Comparison of ENCODE assay signal across 1 fruit fly cellular context in genomic region chr3R:16253427-16253883, dm6.
TF ChIP-seq lines count a peak whose summit lies in the region.

No protein-coding gene starts in this region.

TF ChIP-seq in whole organism, embryonic, 481 proteins besides CTCF, POLR2A, EP300 and RAD21 (continued from another document and continues in another):
- TF ChIP-seq CG13424 (tag; optimal IDR thresholded peaks at IDR 0.05; lab: Kevin White, UChicago) = peak; percentile 87
- no peak for TF ChIP-seq slbo (GFP tag; IDR thresholded peaks at IDR 0.05; lab: Robert Waterston, UW)
- TF ChIP-seq CG17385 (GFP tag; optimal IDR thresholded peaks at IDR 0.05; lab: Kevin White, UChicago) = peak; percentile 75
- TF ChIP-seq gem (tag; optimal IDR thresholded peaks at IDR 0.05; lab: Kevin White, UChicago) = peak; percentile 91
- TF ChIP-seq sr (GFP tag; IDR thresholded peaks at IDR 0.05; lab: Robert Waterston, UW) = no peak
- TF ChIP-seq dmrt99B (tag; optimal IDR thresholded peaks at IDR 0.05; lab: Kevin White, UChicago) = peak; percentile 89
- TF ChIP-seq CG10147 (GFP tag; optimal IDR thresholded peaks at IDR 0.05; lab: Kevin White, UChicago) = peak; percentile 75
- TF ChIP-seq ems (GFP tag; optimal IDR thresholded peaks at IDR 0.05; lab: Kevin White, UChicago) = no peak
- peak; percentile 86 for TF ChIP-seq CG3281 (GFP tag; optimal IDR thresholded peaks at IDR 0.05; lab: Kevin White, UChicago)
- no peak for TF ChIP-seq en (GFP tag; optimal IDR thresholded peaks at IDR 0.05; lab: Kevin White, UChicago)
- TF ChIP-seq CG18764 (GFP tag; optimal IDR thresholded peaks at IDR 0.05; lab: Kevin White, UChicago) = peak; percentile 35
- TF ChIP-seq CHES-1-like (GFP tag; optimal IDR thresholded peaks at IDR 0.05; lab: Kevin White, UChicago) = no peak
- TF ChIP-seq CG9609 (GFP tag; optimal IDR thresholded peaks at IDR 0.05; lab: Kevin White, UChicago) = no peak
- TF ChIP-seq hb (GFP tag; IDR thresholded peaks at IDR 0.05; lab: Robert Waterston, UW; ENCODE audit: partially characterized antibody) = no peak
- TF ChIP-seq CG18011 (GFP tag; optimal IDR thresholded peaks at IDR 0.05; lab: Kevin White, UChicago) = peak; percentile 30
- peak; percentile 86 for TF ChIP-seq CG13775 (GFP tag; optimal IDR thresholded peaks at IDR 0.05; lab: Kevin White, UChicago)
- peak; percentile 87 for TF ChIP-seq CG4424 (GFP tag; optimal IDR thresholded peaks at IDR 0.05; lab: Kevin White, UChicago)
- no peak for TF ChIP-seq crol (GFP tag; IDR thresholded peaks at IDR 0.05; lab: Robert Waterston, UW)
- TF ChIP-seq sisA (GFP tag; IDR thresholded peaks at IDR 0.05; lab: Robert Waterston, UW) = no peak
- no peak for TF ChIP-seq HmgZ (tag; optimal IDR thresholded peaks at IDR 0.05; lab: Kevin White, UChicago)
- TF ChIP-seq CG11695 (GFP tag; IDR thresholded peaks at IDR 0.05; lab: Robert Waterston, UW) = no peak
- no peak; the same call in 3 of the 4 replicates for TF ChIP-seq Gug (GFP tag; IDR thresholded peaks at IDR 0.05; lab: Robert Waterston, UW)
- TF ChIP-seq fu2 (GFP tag; optimal IDR thresholded peaks at IDR 0.05; lab: Kevin White, UChicago) = no peak
- no peak for TF ChIP-seq E2f1 (GFP tag; IDR thresholded peaks at IDR 0.05; lab: Robert Waterston, UW)
- peak; percentile 65 for TF ChIP-seq Fer3 (tag; optimal IDR thresholded peaks at IDR 0.05; lab: Kevin White, UChicago)
- no peak for TF ChIP-seq seq (GFP tag; IDR thresholded peaks at IDR 0.05; lab: Robert Waterston, UW)
- TF ChIP-seq dan (GFP tag; IDR thresholded peaks at IDR 0.05; lab: Robert Waterston, UW) = no peak
- TF ChIP-seq row (GFP tag; IDR thresholded peaks at IDR 0.05; lab: Robert Waterston, UW) = no peak
- TF ChIP-seq pan (optimal IDR thresholded peaks at IDR 0.05; lab: Kevin White, UChicago) = no peak
- no peak for TF ChIP-seq pan (GFP tag; optimal IDR thresholded peaks at IDR 0.05 in 1 of 2, IDR thresholded peaks at IDR 0.05 in 1 of 2)
- TF ChIP-seq Ets65A (GFP tag; lab: Kevin White, UChicago) = no peak
- peak; percentile 31 for TF ChIP-seq salm (tag; optimal IDR thresholded peaks at IDR 0.05; lab: Kevin White, UChicago)
- TF ChIP-seq CG30431 (GFP tag; optimal IDR thresholded peaks at IDR 0.05; lab: Kevin White, UChicago) = peak; percentile 35
- no peak for TF ChIP-seq ssp (GFP tag; IDR thresholded peaks at IDR 0.05; lab: Robert Waterston, UW)
- peak; percentile 90 for TF ChIP-seq CoRest (tag; optimal IDR thresholded peaks at IDR 0.05; lab: Kevin White, UChicago)
- TF ChIP-seq Oli (tag; optimal IDR thresholded peaks at IDR 0.05; lab: Kevin White, UChicago) = peak; percentile 89
- no peak for TF ChIP-seq CG17912 (GFP tag; optimal IDR thresholded peaks at IDR 0.05; lab: Kevin White, UChicago)
- peak; percentile 73 for TF ChIP-seq nau (GFP tag; optimal IDR thresholded peaks at IDR 0.05; lab: Kevin White, UChicago)
- TF ChIP-seq Meics (GFP tag; optimal IDR thresholded peaks at IDR 0.05; lab: Kevin White, UChicago) = peak; percentile 88
- TF ChIP-seq D19B (GFP tag; optimal IDR thresholded peaks at IDR 0.05; lab: Kevin White, UChicago) = peak; percentile 66
- TF ChIP-seq mirr (GFP tag; optimal IDR thresholded peaks at IDR 0.05; lab: Kevin White, UChicago) = no peak
- no peak for TF ChIP-seq CG10543 (GFP tag; optimal IDR thresholded peaks at IDR 0.05; lab: Kevin White, UChicago)
- peak in 1 of 2 experiments; percentile 91 for TF ChIP-seq Hr51 (GFP tag; optimal IDR thresholded peaks at IDR 0.05; lab: Kevin White, UChicago)
- no peak for TF ChIP-seq Hey (tag; optimal IDR thresholded peaks at IDR 0.05; lab: Kevin White, UChicago)
- no peak for TF ChIP-seq knrl (GFP tag; IDR thresholded peaks at IDR 0.05; lab: Robert Waterston, UW; ENCODE audit: partially characterized antibody)
- TF ChIP-seq CG13894 (tag; optimal IDR thresholded peaks at IDR 0.05; lab: Kevin White, UChicago) = no peak
- no peak for TF ChIP-seq lov (optimal IDR thresholded peaks at IDR 0.05; lab: Kevin White, UChicago)
- TF ChIP-seq lov (GFP tag; IDR thresholded peaks at IDR 0.05; lab: Robert Waterston, UW) = no peak
- peak; percentile 62 for TF ChIP-seq CG30020 (tag; optimal IDR thresholded peaks at IDR 0.05; lab: Kevin White, UChicago)
- peak; percentile 83 for TF ChIP-seq bcd (GFP tag; optimal IDR thresholded peaks at IDR 0.05; lab: Kevin White, UChicago)
- TF ChIP-seq NC2β (GFP tag; optimal IDR thresholded peaks at IDR 0.05; lab: Kevin White, UChicago) = no peak
- peak; percentile 12 for TF ChIP-seq CG13123 (GFP tag; optimal IDR thresholded peaks at IDR 0.05; lab: Kevin White, UChicago)
- no peak for TF ChIP-seq CG17186 (GFP tag; optimal IDR thresholded peaks at IDR 0.05; lab: Kevin White, UChicago)
- peak; percentile 81 for TF ChIP-seq tio (GFP tag; optimal IDR thresholded peaks at IDR 0.05; lab: Kevin White, UChicago)
- no peak for TF ChIP-seq sna (GFP tag; IDR thresholded peaks at IDR 0.05; lab: Robert Waterston, UW; ENCODE audit: partially characterized antibody)
- peak; percentile 87 for TF ChIP-seq lab (GFP tag; optimal IDR thresholded peaks at IDR 0.05; lab: Kevin White, UChicago)
- peak; percentile 54 for TF ChIP-seq YL-1 (GFP tag; optimal IDR thresholded peaks at IDR 0.05; lab: Kevin White, UChicago)
- TF ChIP-seq CG11723 (GFP tag; optimal IDR thresholded peaks at IDR 0.05; lab: Kevin White, UChicago) = peak; percentile 59
- peak; percentile 93 for TF ChIP-seq CG2678 (tag; optimal IDR thresholded peaks at IDR 0.05; lab: Kevin White, UChicago)
- no peak for TF ChIP-seq pnt (GFP tag; optimal IDR thresholded peaks at IDR 0.05; lab: Kevin White, UChicago)
- TF ChIP-seq Mrtf (GFP tag; IDR thresholded peaks at IDR 0.05; lab: Robert Waterston, UW) = no peak
- no peak for TF ChIP-seq ase (GFP tag; IDR thresholded peaks at IDR 0.05; lab: Robert Waterston, UW)
- TF ChIP-seq Dbx (GFP tag; IDR thresholded peaks at IDR 0.05; lab: Robert Waterston, UW) = no peak
- no peak for TF ChIP-seq chm (GFP tag; IDR thresholded peaks at IDR 0.05; lab: Robert Waterston, UW)
- no peak for TF ChIP-seq hkb (optimal IDR thresholded peaks at IDR 0.05; lab: Kevin White, UChicago)
- TF ChIP-seq hkb (GFP tag; IDR thresholded peaks at IDR 0.05; lab: Robert Waterston, UW) = no peak
- TF ChIP-seq jigr1 (GFP tag; IDR thresholded peaks at IDR 0.05; lab: Robert Waterston, UW) = no peak
- no peak for TF ChIP-seq da (GFP tag; optimal IDR thresholded peaks at IDR 0.05; lab: Kevin White, UChicago)
- peak; percentile 42 for TF ChIP-seq Chrac-16 (GFP tag; optimal IDR thresholded peaks at IDR 0.05; lab: Kevin White, UChicago)
- TF ChIP-seq CG8944 (GFP tag; optimal IDR thresholded peaks at IDR 0.05; lab: Kevin White, UChicago) = no peak
- TF ChIP-seq her (GFP tag; optimal IDR thresholded peaks at IDR 0.05; lab: Kevin White, UChicago) = no peak
- TF ChIP-seq HLH4C (GFP tag; IDR thresholded peaks at IDR 0.05; lab: Robert Waterston, UW; ENCODE audit: partially characterized antibody) = no peak
- no peak for TF ChIP-seq repo (GFP tag; optimal IDR thresholded peaks at IDR 0.05; lab: Kevin White, UChicago)
- no peak for TF ChIP-seq CG11398 (GFP tag; optimal IDR thresholded peaks at IDR 0.05; lab: Kevin White, UChicago)
- TF ChIP-seq Bteb2 (GFP tag; optimal IDR thresholded peaks at IDR 0.05; lab: Kevin White, UChicago) = no peak
- peak; percentile 66 for TF ChIP-seq ind (GFP tag; optimal IDR thresholded peaks at IDR 0.05; lab: Kevin White, UChicago)
- TF ChIP-seq CG6175 (GFP tag; IDR thresholded peaks at IDR 0.05; lab: Robert Waterston, UW) = no peak
- TF ChIP-seq CG10654 (GFP tag; optimal IDR thresholded peaks at IDR 0.05; lab: Kevin White, UChicago) = peak; percentile 64
- TF ChIP-seq pita (GFP tag; optimal IDR thresholded peaks at IDR 0.05; lab: Kevin White, UChicago) = no peak
- TF ChIP-seq CG4404 (GFP tag; IDR thresholded peaks at IDR 0.05; lab: Robert Waterston, UW) = no peak
- peak; percentile 67 for TF ChIP-seq az2 (GFP tag; optimal IDR thresholded peaks at IDR 0.05; lab: Kevin White, UChicago)
- no peak for TF ChIP-seq Bdp1 (GFP tag; optimal IDR thresholded peaks at IDR 0.05; lab: Kevin White, UChicago)
- peak; percentile 6 for TF ChIP-seq kay (GFP tag; optimal IDR thresholded peaks at IDR 0.05; lab: Kevin White, UChicago)
- peak; percentile 24 for TF ChIP-seq tup (GFP tag; optimal IDR thresholded peaks at IDR 0.05; lab: Kevin White, UChicago)
- peak; percentile 41 for TF ChIP-seq run (tag; optimal IDR thresholded peaks at IDR 0.05; lab: Kevin White, UChicago)
- no peak for TF ChIP-seq Ada2b (GFP tag; IDR thresholded peaks at IDR 0.05; lab: Robert Waterston, UW)
- no peak for TF ChIP-seq fru (optimal IDR thresholded peaks at IDR 0.05; lab: Kevin White, UChicago)
- TF ChIP-seq CG8089 (GFP tag; optimal IDR thresholded peaks at IDR 0.05; lab: Kevin White, UChicago) = no peak
- no peak for TF ChIP-seq chif (GFP tag; optimal IDR thresholded peaks at IDR 0.05; lab: Kevin White, UChicago)
- TF ChIP-seq CG8765 (GFP tag; IDR thresholded peaks at IDR 0.05; lab: Robert Waterston, UW) = no peak
- no peak for TF ChIP-seq CG14860 (GFP tag; IDR thresholded peaks at IDR 0.05; lab: Robert Waterston, UW; ENCODE audit: partially characterized antibody)
- TF ChIP-seq D (optimal IDR thresholded peaks at IDR 0.05; lab: Kevin White, UChicago) = no peak
- peak; percentile 72 for TF ChIP-seq D (GFP tag; optimal IDR thresholded peaks at IDR 0.05; lab: Kevin White, UChicago)
- peak; percentile 73 for TF ChIP-seq CG6765 (GFP tag; optimal IDR thresholded peaks at IDR 0.05; lab: Kevin White, UChicago)
- no peak for TF ChIP-seq Atf3 (GFP tag; optimal IDR thresholded peaks at IDR 0.05; lab: Kevin White, UChicago)
- TF ChIP-seq CG12659 (GFP tag; optimal IDR thresholded peaks at IDR 0.05; lab: Kevin White, UChicago) = peak; percentile 89
- no peak for TF ChIP-seq CG15073 (GFP tag; optimal IDR thresholded peaks at IDR 0.05; lab: Kevin White, UChicago)
- TF ChIP-seq luna (GFP tag; optimal IDR thresholded peaks at IDR 0.05; lab: Kevin White, UChicago) = no peak
- TF ChIP-seq CG12104 (GFP tag; optimal IDR thresholded peaks at IDR 0.05; lab: Kevin White, UChicago) = peak; percentile 75
- no peak for TF ChIP-seq ken (GFP tag; IDR thresholded peaks at IDR 0.05; lab: Robert Waterston, UW)
- TF ChIP-seq prd (optimal IDR thresholded peaks at IDR 0.05; lab: Kevin White, UChicago) = no peak
- TF ChIP-seq prd (GFP tag; IDR thresholded peaks at IDR 0.05; lab: Robert Waterston, UW) = no peak
- TF ChIP-seq CkIIα-i1 (GFP tag; IDR thresholded peaks at IDR 0.05; lab: Robert Waterston, UW) = no peak
- no peak for TF ChIP-seq CG4282 (GFP tag; optimal IDR thresholded peaks at IDR 0.05; lab: Kevin White, UChicago)
- TF ChIP-seq fd3F (GFP tag; optimal IDR thresholded peaks at IDR 0.05; lab: Kevin White, UChicago) = peak; percentile 57
- TF ChIP-seq wdn (GFP tag; IDR thresholded peaks at IDR 0.05; lab: Robert Waterston, UW) = no peak
- no peak for TF ChIP-seq CG9932 (GFP tag; IDR thresholded peaks at IDR 0.05; lab: Robert Waterston, UW)
- TF ChIP-seq CG10274 (GFP tag; optimal IDR thresholded peaks at IDR 0.05; lab: Kevin White, UChicago) = peak; percentile 48
- TF ChIP-seq nerfin-2 (GFP tag; IDR thresholded peaks at IDR 0.05; lab: Robert Waterston, UW; ENCODE audit: partially characterized antibody) = no peak
- peak; percentile 58; the same call in 1 of the 3 replicates for TF ChIP-seq CG11093 (GFP tag; IDR thresholded peaks at IDR 0.05; lab: Robert Waterston, UW)
- TF ChIP-seq CG7271 (tag; optimal IDR thresholded peaks at IDR 0.05; lab: Kevin White, UChicago) = no peak
- TF ChIP-seq org-1 (GFP tag; optimal IDR thresholded peaks at IDR 0.05; lab: Kevin White, UChicago) = peak; percentile 74
- no peak for TF ChIP-seq Dad (GFP tag; optimal IDR thresholded peaks at IDR 0.05; lab: Kevin White, UChicago)
- TF ChIP-seq so (GFP tag; IDR thresholded peaks at IDR 0.05; lab: Robert Waterston, UW) = no peak
- TF ChIP-seq br (optimal IDR thresholded peaks at IDR 0.05; lab: Kevin White, UChicago) = no peak
- TF ChIP-seq unc-4 (GFP tag; IDR thresholded peaks at IDR 0.05; lab: Robert Waterston, UW; ENCODE audit: partially characterized antibody) = no peak
- TF ChIP-seq dimm (GFP tag; IDR thresholded peaks at IDR 0.05; lab: Robert Waterston, UW) = no peak
- no peak for TF ChIP-seq CG6791 (GFP tag; IDR thresholded peaks at IDR 0.05; lab: Robert Waterston, UW; ENCODE audit: partially characterized antibody)
- no peak for TF ChIP-seq sima (GFP tag; optimal IDR thresholded peaks at IDR 0.05; lab: Kevin White, UChicago)
- peak; percentile 56 for TF ChIP-seq CG6254 (GFP tag; optimal IDR thresholded peaks at IDR 0.05; lab: Kevin White, UChicago)
- TF ChIP-seq CG12942 (GFP tag; optimal IDR thresholded peaks at IDR 0.05; lab: Kevin White, UChicago) = peak; percentile 54
- TF ChIP-seq MBD-R2 (GFP tag; IDR thresholded peaks at IDR 0.05; lab: Robert Waterston, UW) = no peak
- peak; percentile 87 for TF ChIP-seq Hmr (GFP tag; optimal IDR thresholded peaks at IDR 0.05; lab: Kevin White, UChicago)
- no peak for TF ChIP-seq CG31224 (GFP tag; IDR thresholded peaks at IDR 0.05; lab: Robert Waterston, UW)
- TF ChIP-seq CG3065 (GFP tag; optimal IDR thresholded peaks at IDR 0.05; lab: Kevin White, UChicago) = no peak
- no peak for TF ChIP-seq HmgD (GFP tag; optimal IDR thresholded peaks at IDR 0.05; lab: Kevin White, UChicago)
- TF ChIP-seq CG32772 (GFP tag; IDR thresholded peaks at IDR 0.05; lab: Robert Waterston, UW) = no peak
- no peak for TF ChIP-seq Scr (GFP tag; IDR thresholded peaks at IDR 0.05; lab: Robert Waterston, UW; ENCODE audit: partially characterized antibody)
- no peak for TF ChIP-seq CG17802 (tag; optimal IDR thresholded peaks at IDR 0.05; lab: Kevin White, UChicago)
- no peak for TF ChIP-seq CG14014 (GFP tag; IDR thresholded peaks at IDR 0.05; lab: Robert Waterston, UW)
- TF ChIP-seq CG32767 (GFP tag; IDR thresholded peaks at IDR 0.05; lab: Robert Waterston, UW) = no peak
- TF ChIP-seq CG1024 (GFP tag; IDR thresholded peaks at IDR 0.05; lab: Robert Waterston, UW) = no peak
- TF ChIP-seq Pdp1 (GFP tag; optimal IDR thresholded peaks at IDR 0.05; lab: Kevin White, UChicago) = peak in 1 of 2 experiments; percentile 8
- peak; percentile 73 for TF ChIP-seq scrt (GFP tag; optimal IDR thresholded peaks at IDR 0.05; lab: Kevin White, UChicago)
- no peak for TF ChIP-seq pum (GFP tag; optimal IDR thresholded peaks at IDR 0.05; lab: Kevin White, UChicago)
- TF ChIP-seq yki (optimal IDR thresholded peaks at IDR 0.05; lab: Kevin White, UChicago) = no peak
- peak; percentile 14 for TF ChIP-seq Deaf1 (tag; optimal IDR thresholded peaks at IDR 0.05; lab: Kevin White, UChicago)
- TF ChIP-seq nmo (GFP tag; optimal IDR thresholded peaks at IDR 0.05; lab: Kevin White, UChicago) = peak; percentile 86
